Worm (Caenorhabditis elegans) whole organism, L3 larva: ENCODE results near the gene C18B2.3.

ENCODE experiments used
- R02D3.7 ChIP-seq: fragments of 150-350 bp; optimal IDR thresholded peaks from 2 replicates; lab custom pipeline; 2014; ENCODE audit warnings: missing biosample characterization, missing genetic modification characterization
- ZK546.5 ChIP-seq: sonication (generic microtip); optimal IDR thresholded peaks from 2 replicates; lab custom pipeline; 2017; ENCODE audit warnings: missing biosample characterization, missing genetic modification characterization
- aly-2 ChIP-seq: fragments of 150-350 bp; optimal IDR thresholded peaks from 2 replicates; lab custom pipeline; 2014; ENCODE audit warnings: missing biosample characterization, missing genetic modification characterization
- ama-1 ChIP-seq: fragments of 150-350 bp; optimal IDR thresholded peaks from 2 replicates; lab custom pipeline; 2018
- ceh-16 ChIP-seq: sonication (generic microtip); optimal IDR thresholded peaks from 2 replicates; lab custom pipeline; 2017; ENCODE audit warnings: missing biosample characterization, missing genetic modification characterization
- ceh-28 ChIP-seq: fragments of 150-350 bp; optimal IDR thresholded peaks from 2 replicates; lab custom pipeline; 2014; ENCODE audit warnings: missing biosample characterization, missing genetic modification reagents, missing genetic modification characterization
- ceh-82 ChIP-seq: fragments of 150-350 bp; optimal IDR thresholded peaks from 2 replicates; lab custom pipeline; 2014; ENCODE audit warnings: missing biosample characterization, missing genetic modification characterization
- ceh-9 ChIP-seq: sonication (generic microtip); optimal IDR thresholded peaks from 2 replicates; lab custom pipeline; 2018; ENCODE audit warnings: missing biosample characterization, missing genetic modification characterization
- egl-27 ChIP-seq: sonication (generic microtip); optimal IDR thresholded peaks from 4 replicates; lab custom pipeline; 2017; ENCODE audit warnings: missing biosample characterization, missing genetic modification reagents, missing genetic modification characterization
- egl-5 ChIP-seq: fragments of 150-350 bp; optimal IDR thresholded peaks from 2 replicates; lab custom pipeline; 2017; ENCODE audit warnings: missing biosample characterization, missing genetic modification reagents, missing genetic modification characterization, inconsistent platforms
- elt-1 ChIP-seq: fragments of 150-350 bp; optimal IDR thresholded peaks from 2 replicates; lab custom pipeline; 2014; ENCODE audit warnings: missing biosample characterization, missing genetic modification characterization
- elt-2 ChIP-seq: sonication (generic microtip); optimal IDR thresholded peaks from 2 replicates; lab custom pipeline; 2016; ENCODE audit warnings: missing genetic modification reagents, mild to moderate bottlenecking, missing genetic modification characterization, missing compliant biosample characterization
- elt-3 ChIP-seq, 3 experiments: fragments of 150-350 bp in 1 of 3; sonication (generic microtip) in 2 of 3; optimal IDR thresholded peaks; 2 replicates in 2 of 3; 4 replicates in 1 of 3; lab custom pipeline; 2014 to 2017; ENCODE audit warnings: missing biosample characterization in 3 of 3, missing genetic modification characterization in 3 of 3
- eor-1 ChIP-seq, 2 experiments: fragments of 150-350 bp; optimal IDR thresholded peaks; 2 replicates each; lab custom pipeline; 2014 to 2018; ENCODE audit warnings: missing biosample characterization in 2 of 2, missing genetic modification characterization in 2 of 2
- fkh-10 ChIP-seq: sonication (generic microtip); optimal IDR thresholded peaks from 2 replicates; lab custom pipeline; 2017; ENCODE audit warnings: missing biosample characterization, missing genetic modification reagents, missing genetic modification characterization
- fos-1 ChIP-seq: fragments of 150-350 bp; optimal IDR thresholded peaks from 2 replicates; lab custom pipeline; 2014; ENCODE audit warnings: missing biosample characterization, missing genetic modification characterization
- hmg-11 ChIP-seq: sonication (generic microtip); optimal IDR thresholded peaks from 2 replicates; lab custom pipeline; 2016; ENCODE audit warnings: missing genetic modification characterization, missing compliant biosample characterization
- jun-1 ChIP-seq: fragments of 150-350 bp; optimal IDR thresholded peaks from 2 replicates; lab custom pipeline; 2014; ENCODE audit warnings: missing biosample characterization, missing genetic modification reagents, missing genetic modification characterization
- lin-15B ChIP-seq: fragments of 150-350 bp; optimal IDR thresholded peaks from 2 replicates; lab custom pipeline; 2014; ENCODE audit warnings: missing biosample characterization, missing genetic modification characterization
- lin-39 ChIP-seq: fragments of 150-350 bp; optimal IDR thresholded peaks from 2 replicates; lab custom pipeline; 2018; ENCODE audit warnings: missing biosample characterization, missing genetic modification reagents, missing genetic modification characterization
- lsy-12 ChIP-seq: sonication (generic microtip); optimal IDR thresholded peaks from 2 replicates; lab custom pipeline; 2016; ENCODE audit warnings: mild to moderate bottlenecking, missing genetic modification characterization, missing compliant biosample characterization
- mml-1 ChIP-seq: fragments of 150-350 bp; sonication (generic microtip); optimal IDR thresholded peaks from 3 replicates; lab custom pipeline; 2014; ENCODE audit warnings: missing biosample characterization, missing genetic modification characterization
- nfya-1 ChIP-seq: sonication (generic microtip); optimal IDR thresholded peaks from 2 replicates; lab custom pipeline; 2017; ENCODE audit warnings: missing genetic modification characterization, mild to moderate bottlenecking, missing compliant biosample characterization, antibody characterized with exemption, moderate library complexity; ENCODE audit not compliant: insufficient read depth
- nhr-11 ChIP-seq: fragments of 150-350 bp; optimal IDR thresholded peaks from 2 replicates; lab custom pipeline; 2014; ENCODE audit warnings: missing biosample characterization, missing genetic modification characterization
- nhr-12 ChIP-seq: fragments of 150-350 bp; optimal IDR thresholded peaks from 2 replicates; lab custom pipeline; 2014; ENCODE audit warnings: missing biosample characterization, missing genetic modification characterization
- nhr-23 ChIP-seq: fragments of 150-350 bp; optimal IDR thresholded peaks from 2 replicates; lab custom pipeline; 2014; ENCODE audit warnings: missing biosample characterization, missing genetic modification reagents, missing genetic modification characterization
- nhr-237 ChIP-seq: fragments of 150-350 bp; optimal IDR thresholded peaks from 2 replicates; lab custom pipeline; 2014; ENCODE audit warnings: missing biosample characterization, missing genetic modification characterization
- nhr-25 ChIP-seq: sonication (generic microtip); optimal IDR thresholded peaks from 2 replicates; lab custom pipeline; 2017; ENCODE audit warnings: missing biosample characterization, missing genetic modification characterization
- nhr-28 ChIP-seq: fragments of 150-350 bp; optimal IDR thresholded peaks from 2 replicates; lab custom pipeline; 2014; ENCODE audit warnings: missing biosample characterization, missing genetic modification characterization
- nhr-43 ChIP-seq: sonication (generic microtip); optimal IDR thresholded peaks from 2 replicates; lab custom pipeline; 2016; ENCODE audit warnings: mild to moderate bottlenecking, missing genetic modification characterization, missing compliant biosample characterization; ENCODE audit not compliant: poor library complexity, severe bottlenecking
- nhr-67 ChIP-seq: fragments of 150-350 bp; optimal IDR thresholded peaks from 2 replicates; lab custom pipeline; 2014; ENCODE audit warnings: missing biosample characterization, missing genetic modification characterization
- nhr-76 ChIP-seq: fragments of 150-350 bp; sonication (generic microtip); optimal IDR thresholded peaks from 5 replicates; lab custom pipeline; 2014; ENCODE audit warnings: missing biosample characterization, missing genetic modification characterization
- pha-4 ChIP-seq: fragments of 150-350 bp; optimal IDR thresholded peaks from 2 replicates; lab custom pipeline; 2014; ENCODE audit warnings: missing biosample characterization, missing genetic modification reagents, missing genetic modification characterization
- pqm-1 ChIP-seq: fragments of 150-350 bp; optimal IDR thresholded peaks from 2 replicates; lab custom pipeline; 2017; ENCODE audit warnings: missing biosample characterization, missing genetic modification characterization, inconsistent platforms
- sea-2 ChIP-seq: fragments of 150-350 bp; sonication (generic microtip); optimal IDR thresholded peaks from 4 replicates; lab custom pipeline; 2014; ENCODE audit warnings: missing biosample characterization, missing genetic modification reagents, missing genetic modification characterization
- skn-1 ChIP-seq: fragments of 150-350 bp; optimal IDR thresholded peaks from 2 replicates; lab custom pipeline; 2014; ENCODE audit warnings: missing biosample characterization, missing genetic modification characterization
- snpc-4 ChIP-seq: fragments of 150-350 bp; optimal IDR thresholded peaks from 2 replicates; lab custom pipeline; 2014; ENCODE audit warnings: missing biosample characterization, missing genetic modification characterization
- tbx-2 ChIP-seq: sonication (generic microtip); optimal IDR thresholded peaks from 2 replicates; lab custom pipeline; 2016; ENCODE audit warnings: mild to moderate bottlenecking, missing genetic modification characterization, missing compliant biosample characterization
- unc-39 ChIP-seq: sonication (generic microtip); optimal IDR thresholded peaks from 4 replicates; lab custom pipeline; 2017; ENCODE audit warnings: missing biosample characterization, missing genetic modification characterization
- unc-62 ChIP-seq: fragments of 150-350 bp; sonication (generic microtip); optimal IDR thresholded peaks from 4 replicates; lab custom pipeline; 2014; ENCODE audit warnings: missing biosample characterization, missing genetic modification reagents, missing genetic modification characterization
- zag-1 ChIP-seq: fragments of 150-350 bp; optimal IDR thresholded peaks from 2 replicates; lab custom pipeline; 2014; ENCODE audit warnings: missing biosample characterization, missing genetic modification characterization
- ztf-4 ChIP-seq: fragments of 150-350 bp; optimal IDR thresholded peaks from 2 replicates; lab custom pipeline; 2014; ENCODE audit warnings: missing biosample characterization, missing genetic modification characterization

The C18B2.3 gene

DNA sequence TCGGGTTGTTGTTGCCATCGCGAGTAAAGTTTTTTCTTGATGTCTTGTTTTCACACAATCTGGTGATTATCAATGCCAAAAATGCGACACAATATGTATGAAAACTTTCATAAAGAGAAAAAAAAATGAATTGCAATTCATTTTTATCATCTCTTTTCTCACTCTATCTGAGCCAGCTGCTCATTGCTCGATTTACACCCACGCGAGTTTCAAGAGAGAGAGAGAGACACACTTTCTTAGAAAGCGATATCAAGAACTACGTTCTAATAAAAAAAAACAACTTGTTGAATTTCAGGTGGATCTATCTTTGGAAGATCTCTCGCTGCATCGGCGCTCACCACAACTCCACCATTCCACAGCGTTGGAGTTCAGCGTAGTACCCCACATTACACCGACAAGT lies 991 bp downstream of the C18B2.3 start:
- TF ChIP-seq ceh-9 (no peak), unc-39 (tag; lab: Kevin White, UChicago) (no peak), skn-1 (no peak), unc-62 (GFP tag; lab: Kevin White, UChicago) (no peak), ztf-4 (tag; lab: Kevin White, UChicago) (no peak), mml-1 (tag; lab: Kevin White, UChicago) (no peak), lin-15B (tag; lab: Kevin White, UChicago) (no peak), elt-3 (tag; optimal IDR thresholded peaks at IDR 0.05; lab: Kevin White, UChicago) (no peak), elt-1 (tag; lab: Kevin White, UChicago) (no peak), nfya-1 (tag; lab: Kevin White, UChicago) (no peak)

DNA sequence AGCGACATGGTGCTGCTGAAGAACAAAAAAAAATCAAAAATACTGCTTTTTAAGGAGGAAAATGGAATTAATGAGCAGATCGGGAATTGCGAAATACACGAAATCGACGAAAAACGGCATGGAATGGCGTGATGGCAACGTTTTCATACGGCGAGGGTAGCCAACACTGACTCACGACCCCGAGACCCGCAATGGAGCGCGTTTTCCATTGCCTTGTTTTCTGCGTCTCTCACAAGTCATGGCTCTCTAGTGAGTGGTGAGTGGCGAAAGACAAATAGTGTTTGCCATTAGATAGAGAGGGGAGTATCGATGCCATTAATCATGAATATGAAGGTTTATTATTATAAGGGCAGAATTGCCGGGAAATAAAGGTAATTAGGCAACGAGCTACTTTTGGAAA lies 4.1 kb downstream of the C18B2.3 start, which contains the start of gene C18B2.4:
Gene C18B2.4 (minus strand): TSS at position 15 of the 400 bp plus-strand sequence.
- TF ChIP-seq snpc-4 (tag; lab: Kevin White, UChicago) (peak; percentile 35), pqm-1 (peak; percentile 74), ztf-4 (tag; lab: Kevin White, UChicago) (no peak), aly-2 (tag; lab: Kevin White, UChicago) (no peak), egl-5 (tag; lab: Kevin White, UChicago) (peak; percentile 72), nfya-1 (tag; lab: Kevin White, UChicago) (peak; percentile 75), eor-1 (tag; optimal IDR thresholded peaks at IDR 0.05; lab: Kevin White, UChicago) (no peak), zag-1 (tag; lab: Kevin White, UChicago) (no peak), nhr-11 (tag; lab: Kevin White, UChicago) (no peak), ama-1 (lab: Kevin White, UChicago) (peak; percentile 21), fos-1 (tag; lab: Kevin White, UChicago) (no peak), nhr-237 (no peak), fkh-10 (GFP tag; lab: Kevin White, UChicago) (no peak), elt-1 (tag; lab: Kevin White, UChicago) (no peak), lin-15B (tag; lab: Kevin White, UChicago) (peak; percentile 79), pha-4 (tag; lab: Kevin White, UChicago) (peak; percentile 88), ZK546.5 (tag; lab: Kevin White, UChicago) (no peak), unc-39 (tag; lab: Kevin White, UChicago) (no peak), ceh-16 (no peak), sea-2 (no peak), R02D3.7 (tag; lab: Kevin White, UChicago) (no peak), nhr-67 (tag; lab: Kevin White, UChicago) (no peak), jun-1 (tag; lab: Kevin White, UChicago) (peak; percentile 83), mml-1 (tag; lab: Kevin White, UChicago) (no peak), elt-2 (tag; lab: Kevin White, UChicago) (peak; percentile 79), skn-1 (peak; percentile 8), ceh-28 (tag; lab: Kevin White, UChicago) (peak; percentile 38), lin-39 (peak; percentile 96), nhr-76 (tag; lab: Kevin White, UChicago) (no peak), egl-27 (tag; lab: Kevin White, UChicago) (peak; percentile 24), nhr-28 (tag; lab: Kevin White, UChicago) (no peak), nhr-25 (tag; lab: Kevin White, UChicago) (peak; percentile 65), hmg-11 (tag; lab: Kevin White, UChicago) (peak; percentile 71), lsy-12 (tag; lab: Kevin White, UChicago) (peak; percentile 54), ceh-9 (no peak), nhr-23 (tag; lab: Kevin White, UChicago) (no peak), nhr-12 (tag; lab: Kevin White, UChicago) (no peak), elt-3 (tag; optimal IDR thresholded peaks at IDR 0.05; lab: Kevin White, UChicago) (peak in 1 of 3 experiments; percentile 25), ceh-82 (tag; lab: Kevin White, UChicago) (no peak), nhr-43 (tag; lab: Kevin White, UChicago) (peak; percentile 64), tbx-2 (tag; lab: Kevin White, UChicago) (no peak), unc-62 (GFP tag; lab: Kevin White, UChicago) (no peak)
- TF ChIP-seq, all 47 proteins: peak for 18
